Fruit fly (Drosophila melanogaster) whole organism, adult: Measurements from ENCODE around the gene CG16710.

Source experiments
- CG11617 ChIP-seq: fragments of 200-800 bp; sonication (Bioruptor generic); optimal IDR thresholded peaks from 2 replicates; lab custom pipeline; 2017; ENCODE audit warnings: mild to moderate bottlenecking, missing biosample characterization, missing genetic modification reagents, missing genetic modification characterization
- CG12768 ChIP-seq: fragments of 200-800 bp; sonication (Bioruptor generic); optimal IDR thresholded peaks from 2 replicates; lab custom pipeline; 2017; ENCODE audit warnings: missing biosample characterization, missing genetic modification characterization, mild to moderate bottlenecking, moderate library complexity, missing genetic modification reagents
- CG14711 ChIP-seq: fragments of 200-800 bp; sonication (Bioruptor generic); optimal IDR thresholded peaks from 2 replicates; lab custom pipeline; 2018; ENCODE audit warnings: missing biosample characterization, mild to moderate bottlenecking, missing genetic modification characterization, moderate library complexity
- CG1620 ChIP-seq: fragments of 200-800 bp; sonication (Bioruptor generic); optimal IDR thresholded peaks from 2 replicates; lab custom pipeline; 2016; ENCODE audit warnings: missing biosample characterization, missing genetic modification characterization
- CG33017 ChIP-seq: fragments of 200-800 bp; sonication (Bioruptor generic); optimal IDR thresholded peaks from 2 replicates; lab custom pipeline; 2018; ENCODE audit warnings: missing biosample characterization, mild to moderate bottlenecking, missing genetic modification characterization, moderate library complexity
- CG5204 ChIP-seq: fragments of 200-800 bp; sonication (Bioruptor generic); optimal IDR thresholded peaks from 2 replicates; lab custom pipeline; 2016; ENCODE audit warnings: missing biosample characterization, missing genetic modification characterization
- CG7045 ChIP-seq: fragments of 200-800 bp; sonication (Bioruptor generic); optimal IDR thresholded peaks from 2 replicates; lab custom pipeline; 2017; ENCODE audit warnings: missing biosample characterization, mild to moderate bottlenecking, missing genetic modification characterization
- CG7101 ChIP-seq: fragments of 200-800 bp; sonication (Bioruptor generic); optimal IDR thresholded peaks from 2 replicates; lab custom pipeline; 2018; ENCODE audit warnings: missing biosample characterization, mild to moderate bottlenecking, missing genetic modification characterization, moderate library complexity
- Clk ChIP-seq: fragments of 200-800 bp; sonication (Bioruptor generic); optimal IDR thresholded peaks from 2 replicates; lab custom pipeline; 2017; ENCODE audit warnings: missing biosample characterization, missing genetic modification characterization
- Crg-1 ChIP-seq: fragments of 200-800 bp; sonication (Bioruptor generic); optimal IDR thresholded peaks from 2 replicates; lab custom pipeline; 2016; ENCODE audit warnings: missing biosample characterization, missing genetic modification characterization
- Hr96 ChIP-seq: fragments of 200-800 bp; sonication (Bioruptor generic); optimal IDR thresholded peaks from 2 replicates; lab custom pipeline; 2016; ENCODE audit warnings: missing biosample characterization, missing genetic modification characterization
- Mnt ChIP-seq: fragments of 200-800 bp; sonication (Bioruptor generic); optimal IDR thresholded peaks from 2 replicates; lab custom pipeline; 2016; ENCODE audit warnings: missing biosample characterization, mild to moderate bottlenecking, missing genetic modification characterization
- bab1 ChIP-seq: fragments of 200-800 bp; sonication (Bioruptor generic); optimal IDR thresholded peaks from 3 replicates; lab custom pipeline; 2019; ENCODE audit warnings: missing biosample characterization, mild to moderate bottlenecking, missing genetic modification characterization, moderate library complexity
- cic ChIP-seq: fragments of 200-800 bp; sonication (Bioruptor generic); optimal IDR thresholded peaks from 2 replicates; lab custom pipeline; 2017; ENCODE audit warnings: missing biosample characterization, mild to moderate bottlenecking, missing genetic modification characterization, moderate library complexity
- cnc ChIP-seq, 2 experiments: fragments of >200 bp; optimal IDR thresholded peaks; 2 replicates each; lab custom pipeline; 2017
- kay ChIP-seq: fragments of 200-800 bp; sonication (Bioruptor generic); peaks from one replicate; lab custom pipeline; 2016; ENCODE audit warnings: missing biosample characterization, missing genetic modification characterization, borderline replicate concordance
- ovo ChIP-seq: fragments of 200-800 bp; sonication (Bioruptor generic); optimal IDR thresholded peaks from 2 replicates; lab custom pipeline; 2016; ENCODE audit warnings: missing biosample characterization, missing genetic modification characterization
- pad ChIP-seq: fragments of 200-800 bp; sonication (Bioruptor generic); optimal IDR thresholded peaks from 3 replicates; lab custom pipeline; 2017; ENCODE audit warnings: missing biosample characterization, missing genetic modification characterization, mild to moderate bottlenecking, moderate library complexity, missing genetic modification reagents
- tj ChIP-seq: fragments of 200-800 bp; sonication (Bioruptor generic); optimal IDR thresholded peaks from 3 replicates; lab custom pipeline; 2017; ENCODE audit warnings: missing biosample characterization, mild to moderate bottlenecking, missing genetic modification characterization, moderate library complexity
- toe ChIP-seq: fragments of 200-800 bp; sonication (Bioruptor generic); optimal IDR thresholded peaks from 2 replicates; lab custom pipeline; 2016; ENCODE audit warnings: missing biosample characterization, missing genetic modification characterization

The CG16710 gene

dm6 chr3R:23674369-23674768 is 7.9 kb upstream of the CG16710 start:
- TF ChIP-seq CG33017 (tag; lab: Kevin White, UChicago), result no peak
- no peak for TF ChIP-seq CG12768 (GFP tag; lab: Kevin White, UChicago)
- TF ChIP-seq CG5204 (GFP tag; lab: Kevin White, UChicago), result no peak
- TF ChIP-seq tj (GFP tag; lab: Kevin White, UChicago), result no peak
- TF ChIP-seq Crg-1, result no peak
- TF ChIP-seq CG14711 (tag; lab: Kevin White, UChicago), result no peak
- TF ChIP-seq cic (GFP tag; lab: Kevin White, UChicago), result no peak
- no peak for TF ChIP-seq CG11617 (GFP tag; lab: Kevin White, UChicago)
- no peak for TF ChIP-seq kay
- TF ChIP-seq Mnt, result no peak
- TF ChIP-seq pad (GFP tag; lab: Kevin White, UChicago), result no peak
- no peak for TF ChIP-seq Hr96 (GFP tag; lab: Kevin White, UChicago)
- no peak for TF ChIP-seq CG1620 (GFP tag; lab: Kevin White, UChicago)
- no peak for TF ChIP-seq bab1 (GFP tag; lab: Kevin White, UChicago)
- no peak for TF ChIP-seq ovo (GFP tag; lab: Kevin White, UChicago)
- TF ChIP-seq CG7045, result no peak

- no peak for TF ChIP-seq Mnt
- TF ChIP-seq kay, result peak; percentile 9
Measured at dm6 chr3R:23675646-23676045, 6.7 kb upstream of the CG16710 start.

dm6 chr3R:23677058-23677457 is 5.2 kb upstream of the CG16710 start, which contains the start of gene GILT3:
GILT3 (plus strand) TSS chr3R:23677358.
- TF ChIP-seq CG5204 (GFP tag; lab: Kevin White, UChicago), result no peak
- TF ChIP-seq bab1 (GFP tag; lab: Kevin White, UChicago), result no peak
- no peak for TF ChIP-seq CG7045
- no peak for TF ChIP-seq Crg-1
- no peak for TF ChIP-seq CG1620 (GFP tag; lab: Kevin White, UChicago)

dm6 chr3R:23678349-23679193 is 3.7 kb upstream of the CG16710 start, which contains the start of gene GILT2:
GILT2 (plus strand) TSS chr3R:23678895.
- peak; percentile 97 for TF ChIP-seq bab1 (GFP tag; lab: Kevin White, UChicago)
- TF ChIP-seq Clk (GFP tag; lab: Kevin White, UChicago), result peak; percentile 84
- peak; percentile 79 for TF ChIP-seq Hr96 (GFP tag; lab: Kevin White, UChicago)
- TF ChIP-seq CG33017 (tag; lab: Kevin White, UChicago), result peak; percentile 89
- peak; percentile 94 for TF ChIP-seq pad (GFP tag; lab: Kevin White, UChicago)
- TF ChIP-seq tj (GFP tag; lab: Kevin White, UChicago), result peak; percentile 94
- TF ChIP-seq kay, result peak; percentile 95
- peak; percentile 90 for TF ChIP-seq CG14711 (tag; lab: Kevin White, UChicago)
- peak; percentile 85 for TF ChIP-seq ovo (GFP tag; lab: Kevin White, UChicago)
- TF ChIP-seq CG5204 (GFP tag; lab: Kevin White, UChicago), result peak; percentile 85
- peak; percentile 95 for TF ChIP-seq CG11617 (GFP tag; lab: Kevin White, UChicago)
- TF ChIP-seq cic (GFP tag; lab: Kevin White, UChicago), result peak; percentile 82
- peak; percentile 81 for TF ChIP-seq toe (GFP tag; lab: Kevin White, UChicago)
- no peak for TF ChIP-seq cnc (optimal IDR thresholded peaks at IDR 0.05; lab: Kevin White, UChicago)
- peak; percentile 93 for TF ChIP-seq CG7101 (tag; lab: Kevin White, UChicago)
- TF ChIP-seq Mnt, result peak; percentile 77
- TF ChIP-seq CG12768 (GFP tag; lab: Kevin White, UChicago), result peak; percentile 97
- peak; percentile 79 for TF ChIP-seq Crg-1
- TF ChIP-seq CG7045, result peak; percentile 95
- TF ChIP-seq CG1620 (GFP tag; lab: Kevin White, UChicago), result peak; percentile 89

- peak; percentile 51 for TF ChIP-seq bab1 (GFP tag; lab: Kevin White, UChicago)
- TF ChIP-seq cnc (optimal IDR thresholded peaks at IDR 0.05; lab: Kevin White, UChicago), result no peak
- no peak for TF ChIP-seq cic (GFP tag; lab: Kevin White, UChicago)
- no peak for TF ChIP-seq CG14711 (tag; lab: Kevin White, UChicago)
- TF ChIP-seq CG1620 (GFP tag; lab: Kevin White, UChicago), result peak; percentile 55
- no peak for TF ChIP-seq kay
- no peak for TF ChIP-seq CG7101 (tag; lab: Kevin White, UChicago)
- TF ChIP-seq tj (GFP tag; lab: Kevin White, UChicago), result no peak
- no peak for TF ChIP-seq toe (GFP tag; lab: Kevin White, UChicago)
- no peak for TF ChIP-seq CG12768 (GFP tag; lab: Kevin White, UChicago)
- peak; percentile 94 for TF ChIP-seq Mnt
- TF ChIP-seq CG5204 (GFP tag; lab: Kevin White, UChicago), result no peak
- no peak for TF ChIP-seq CG11617 (GFP tag; lab: Kevin White, UChicago)
- no peak for TF ChIP-seq Hr96 (GFP tag; lab: Kevin White, UChicago)
- TF ChIP-seq Crg-1, result peak; percentile 23
- peak; percentile 0 for TF ChIP-seq ovo (GFP tag; lab: Kevin White, UChicago)
- no peak for TF ChIP-seq CG33017 (tag; lab: Kevin White, UChicago)
- no peak for TF ChIP-seq CG7045
- TF ChIP-seq pad (GFP tag; lab: Kevin White, UChicago), result no peak
- no peak for TF ChIP-seq Clk (GFP tag; lab: Kevin White, UChicago)
Measured at dm6 chr3R:23679911-23680336, 2.4 kb upstream of the CG16710 start, which contains the start of gene eIF3d1. eIF3d1 (plus strand) TSS chr3R:23680039.

dm6 chr3R:23683757-23684156 is 1.5 kb downstream of the CG16710 start, which contains the start of gene CG18754:
CG18754 (plus strand) TSS chr3R:23684057.
- TF ChIP-seq CG1620 (GFP tag; lab: Kevin White, UChicago) (no peak), Crg-1 (no peak), cic (GFP tag; lab: Kevin White, UChicago) (no peak), toe (GFP tag; lab: Kevin White, UChicago) (no peak), CG7045 (no peak), Hr96 (GFP tag; lab: Kevin White, UChicago) (no peak), pad (GFP tag; lab: Kevin White, UChicago) (no peak), kay (no peak), ovo (GFP tag; lab: Kevin White, UChicago) (no peak), CG5204 (GFP tag; lab: Kevin White, UChicago) (no peak), CG12768 (GFP tag; lab: Kevin White, UChicago) (no peak), bab1 (GFP tag; lab: Kevin White, UChicago) (no peak)
